Fruit fly (Drosophila melanogaster) whole organism, adult: ENCODE measurements around the gene can.

Experiments
- CG11617 ChIP-seq: fragments of 200-800 bp; sonication (Bioruptor generic); optimal IDR thresholded peaks from 2 replicates; lab custom pipeline; 2017; ENCODE audit warnings: mild to moderate bottlenecking, missing biosample characterization, missing genetic modification reagents, missing genetic modification characterization
- CG12768 ChIP-seq: fragments of 200-800 bp; sonication (Bioruptor generic); optimal IDR thresholded peaks from 2 replicates; lab custom pipeline; 2017; ENCODE audit warnings: missing biosample characterization, missing genetic modification characterization, mild to moderate bottlenecking, moderate library complexity, missing genetic modification reagents
- CG14711 ChIP-seq: fragments of 200-800 bp; sonication (Bioruptor generic); optimal IDR thresholded peaks from 2 replicates; lab custom pipeline; 2018; ENCODE audit warnings: missing biosample characterization, mild to moderate bottlenecking, missing genetic modification characterization, moderate library complexity
- CG1620 ChIP-seq: fragments of 200-800 bp; sonication (Bioruptor generic); optimal IDR thresholded peaks from 2 replicates; lab custom pipeline; 2016; ENCODE audit warnings: missing biosample characterization, missing genetic modification characterization
- CG33017 ChIP-seq: fragments of 200-800 bp; sonication (Bioruptor generic); optimal IDR thresholded peaks from 2 replicates; lab custom pipeline; 2018; ENCODE audit warnings: missing biosample characterization, mild to moderate bottlenecking, missing genetic modification characterization, moderate library complexity
- CG5204 ChIP-seq: fragments of 200-800 bp; sonication (Bioruptor generic); optimal IDR thresholded peaks from 2 replicates; lab custom pipeline; 2016; ENCODE audit warnings: missing biosample characterization, missing genetic modification characterization
- CG7045 ChIP-seq: fragments of 200-800 bp; sonication (Bioruptor generic); optimal IDR thresholded peaks from 2 replicates; lab custom pipeline; 2017; ENCODE audit warnings: missing biosample characterization, mild to moderate bottlenecking, missing genetic modification characterization
- CG7101 ChIP-seq: fragments of 200-800 bp; sonication (Bioruptor generic); optimal IDR thresholded peaks from 2 replicates; lab custom pipeline; 2018; ENCODE audit warnings: missing biosample characterization, mild to moderate bottlenecking, missing genetic modification characterization, moderate library complexity
- Clk ChIP-seq: fragments of 200-800 bp; sonication (Bioruptor generic); optimal IDR thresholded peaks from 2 replicates; lab custom pipeline; 2017; ENCODE audit warnings: missing biosample characterization, missing genetic modification characterization
- Crg-1 ChIP-seq: fragments of 200-800 bp; sonication (Bioruptor generic); optimal IDR thresholded peaks from 2 replicates; lab custom pipeline; 2016; ENCODE audit warnings: missing biosample characterization, missing genetic modification characterization
- Hr96 ChIP-seq: fragments of 200-800 bp; sonication (Bioruptor generic); optimal IDR thresholded peaks from 2 replicates; lab custom pipeline; 2016; ENCODE audit warnings: missing biosample characterization, missing genetic modification characterization
- Mnt ChIP-seq: fragments of 200-800 bp; sonication (Bioruptor generic); optimal IDR thresholded peaks from 2 replicates; lab custom pipeline; 2016; ENCODE audit warnings: missing biosample characterization, mild to moderate bottlenecking, missing genetic modification characterization
- bab1 ChIP-seq: fragments of 200-800 bp; sonication (Bioruptor generic); optimal IDR thresholded peaks from 3 replicates; lab custom pipeline; 2019; ENCODE audit warnings: missing biosample characterization, mild to moderate bottlenecking, missing genetic modification characterization, moderate library complexity
- cic ChIP-seq: fragments of 200-800 bp; sonication (Bioruptor generic); optimal IDR thresholded peaks from 2 replicates; lab custom pipeline; 2017; ENCODE audit warnings: missing biosample characterization, mild to moderate bottlenecking, missing genetic modification characterization, moderate library complexity
- cnc ChIP-seq, 2 experiments: fragments of >200 bp; optimal IDR thresholded peaks; 2 replicates each; lab custom pipeline; 2017
- kay ChIP-seq: fragments of 200-800 bp; sonication (Bioruptor generic); peaks from one replicate; lab custom pipeline; 2016; ENCODE audit warnings: missing biosample characterization, missing genetic modification characterization, borderline replicate concordance
- ovo ChIP-seq: fragments of 200-800 bp; sonication (Bioruptor generic); optimal IDR thresholded peaks from 2 replicates; lab custom pipeline; 2016; ENCODE audit warnings: missing biosample characterization, missing genetic modification characterization
- pad ChIP-seq: fragments of 200-800 bp; sonication (Bioruptor generic); optimal IDR thresholded peaks from 3 replicates; lab custom pipeline; 2017; ENCODE audit warnings: missing biosample characterization, missing genetic modification characterization, mild to moderate bottlenecking, moderate library complexity, missing genetic modification reagents
- tj ChIP-seq: fragments of 200-800 bp; sonication (Bioruptor generic); optimal IDR thresholded peaks from 3 replicates; lab custom pipeline; 2017; ENCODE audit warnings: missing biosample characterization, mild to moderate bottlenecking, missing genetic modification characterization, moderate library complexity
- toe ChIP-seq: fragments of 200-800 bp; sonication (Bioruptor generic); optimal IDR thresholded peaks from 2 replicates; lab custom pipeline; 2016; ENCODE audit warnings: missing biosample characterization, missing genetic modification characterization

Gene can

dm6 chr3L:10272904-10273303, 6.0 kb upstream of the can start, which contains the start of gene Or67d:
Or67d (plus strand) TSS chr3L:10273204.
- TF ChIP-seq toe (GFP tag; lab: Kevin White, UChicago) (no peak), Hr96 (GFP tag; lab: Kevin White, UChicago) (no peak), cnc (optimal IDR thresholded peaks at IDR 0.05; lab: Kevin White, UChicago) (no peak), tj (GFP tag; lab: Kevin White, UChicago) (no peak), CG7045 (GFP tag; lab: Kevin White, UChicago) (no peak), kay (GFP tag; lab: Kevin White, UChicago) (no peak), CG5204 (GFP tag; lab: Kevin White, UChicago) (no peak), pad (GFP tag; lab: Kevin White, UChicago) (no peak), CG1620 (GFP tag; lab: Kevin White, UChicago) (no peak), ovo (GFP tag; lab: Kevin White, UChicago) (no peak), CG14711 (tag; lab: Kevin White, UChicago) (no peak), CG11617 (GFP tag; lab: Kevin White, UChicago) (no peak), bab1 (GFP tag; lab: Kevin White, UChicago) (no peak), Clk (GFP tag; lab: Kevin White, UChicago) (no peak), cic (GFP tag; lab: Kevin White, UChicago) (no peak), CG33017 (tag; lab: Kevin White, UChicago) (no peak), CG12768 (GFP tag; lab: Kevin White, UChicago) (no peak), CG7101 (no peak), Crg-1 (GFP tag; lab: Kevin White, UChicago) (no peak), Mnt (GFP tag; lab: Kevin White, UChicago) (no peak)

DNA sequence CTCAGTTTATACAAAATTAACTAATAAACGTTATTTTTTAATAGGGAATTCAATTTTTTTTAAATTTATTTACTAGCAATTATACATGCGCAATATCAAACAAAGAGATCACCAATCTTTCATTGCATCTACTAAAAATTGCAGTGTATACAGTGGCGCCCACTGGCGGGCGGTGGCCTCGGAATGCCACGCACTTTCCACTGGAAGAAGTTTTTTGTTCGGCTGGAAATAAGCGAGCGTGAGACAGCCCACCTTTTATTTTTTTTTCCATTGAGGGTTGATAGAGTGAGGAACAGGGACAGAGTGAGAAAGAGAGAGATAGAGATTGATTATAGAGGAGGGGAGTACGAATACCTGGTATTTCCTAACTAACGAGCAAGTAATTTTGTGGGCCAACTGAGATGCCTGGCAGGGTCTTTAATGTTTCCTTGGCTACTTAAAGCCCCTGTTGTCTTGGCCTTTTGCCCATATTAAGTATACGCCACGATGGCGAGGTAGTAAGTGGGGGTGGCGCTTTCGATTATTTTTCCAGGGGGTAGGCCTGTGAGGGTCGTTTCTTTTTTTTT, 4.8 kb upstream of the can start:
- TF ChIP-seq CG7045 (GFP tag; lab: Kevin White, UChicago) = no peak
- no peak for TF ChIP-seq CG5204 (GFP tag; lab: Kevin White, UChicago)
- no peak for TF ChIP-seq toe (GFP tag; lab: Kevin White, UChicago)
- no peak for TF ChIP-seq CG11617 (GFP tag; lab: Kevin White, UChicago)
- no peak for TF ChIP-seq cic (GFP tag; lab: Kevin White, UChicago)
- no peak for TF ChIP-seq CG12768 (GFP tag; lab: Kevin White, UChicago)
- TF ChIP-seq Hr96 (GFP tag; lab: Kevin White, UChicago) = no peak
- TF ChIP-seq pad (GFP tag; lab: Kevin White, UChicago) = no peak
- TF ChIP-seq kay (GFP tag; lab: Kevin White, UChicago) = no peak
- TF ChIP-seq Crg-1 (GFP tag; lab: Kevin White, UChicago) = no peak

- no peak for TF ChIP-seq CG33017 (tag; lab: Kevin White, UChicago)
- no peak for TF ChIP-seq cnc (optimal IDR thresholded peaks at IDR 0.05; lab: Kevin White, UChicago)
- TF ChIP-seq Crg-1 (GFP tag; lab: Kevin White, UChicago) = no peak
- no peak for TF ChIP-seq CG11617 (GFP tag; lab: Kevin White, UChicago)
- no peak for TF ChIP-seq toe (GFP tag; lab: Kevin White, UChicago)
- no peak for TF ChIP-seq cic (GFP tag; lab: Kevin White, UChicago)
- no peak for TF ChIP-seq CG14711 (tag; lab: Kevin White, UChicago)
- TF ChIP-seq CG7045 (GFP tag; lab: Kevin White, UChicago) = no peak
- no peak for TF ChIP-seq pad (GFP tag; lab: Kevin White, UChicago)
- no peak for TF ChIP-seq CG5204 (GFP tag; lab: Kevin White, UChicago)
- no peak for TF ChIP-seq ovo (GFP tag; lab: Kevin White, UChicago)
- no peak for TF ChIP-seq CG7101
- no peak for TF ChIP-seq tj (GFP tag; lab: Kevin White, UChicago)
- no peak for TF ChIP-seq Mnt (GFP tag; lab: Kevin White, UChicago)
- TF ChIP-seq kay (GFP tag; lab: Kevin White, UChicago) = no peak
- TF ChIP-seq bab1 (GFP tag; lab: Kevin White, UChicago) = no peak
- TF ChIP-seq CG1620 (GFP tag; lab: Kevin White, UChicago) = no peak
Measured at dm6 chr3L:10267605-10268004, 694 bp upstream of the can start.

DNA sequence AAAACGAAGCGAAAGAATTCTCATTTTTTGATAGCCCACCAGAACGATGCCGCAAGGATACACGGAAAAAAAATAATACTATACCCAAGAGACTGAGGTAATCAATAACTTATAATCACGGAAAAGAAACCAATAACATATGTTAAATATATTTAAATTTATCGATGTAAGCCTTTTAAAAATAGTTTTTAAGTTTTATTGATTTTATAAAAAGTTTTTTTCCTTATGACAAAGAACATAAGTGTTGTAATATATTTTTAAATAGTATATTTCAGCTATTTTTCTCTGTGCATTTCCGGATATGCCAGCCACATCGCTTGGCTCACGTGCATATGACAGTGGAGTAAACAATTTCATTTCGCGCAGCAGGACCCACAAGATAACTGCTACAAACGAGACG, 4.1 kb downstream of the can start:
- TF ChIP-seq CG33017 (tag; lab: Kevin White, UChicago) = no peak
- TF ChIP-seq CG14711 (tag; lab: Kevin White, UChicago) = no peak

dm6 chr3L:10261219-10261618, 5.7 kb downstream of the can start:
- TF ChIP-seq tj (GFP tag; lab: Kevin White, UChicago) = no peak
- no peak for TF ChIP-seq cnc (optimal IDR thresholded peaks at IDR 0.05; lab: Kevin White, UChicago)
- no peak for TF ChIP-seq CG1620 (GFP tag; lab: Kevin White, UChicago)
- no peak for TF ChIP-seq Hr96 (GFP tag; lab: Kevin White, UChicago)
- no peak for TF ChIP-seq CG33017 (tag; lab: Kevin White, UChicago)
- no peak for TF ChIP-seq cic (GFP tag; lab: Kevin White, UChicago)

DNA sequence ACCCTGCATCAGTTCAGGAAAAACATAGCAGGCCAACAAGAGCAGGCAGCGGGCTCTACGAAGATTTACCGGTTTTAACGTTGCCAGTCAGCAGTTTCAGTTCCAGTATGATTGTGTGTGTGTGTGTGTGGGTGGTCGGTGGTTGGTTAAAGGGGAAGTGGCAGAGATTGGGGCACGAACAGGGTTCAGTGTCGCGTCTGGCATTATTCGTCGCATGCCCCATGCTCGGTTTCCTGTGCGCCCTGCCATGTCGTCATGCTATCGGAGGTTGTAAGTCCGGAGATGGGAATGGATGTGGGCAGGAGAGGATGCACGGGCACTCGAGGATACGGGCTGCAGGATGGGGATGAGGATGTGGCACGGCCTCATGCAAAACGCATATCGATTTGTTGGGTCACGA, 8.2 kb downstream of the can start:
- TF ChIP-seq Crg-1 (GFP tag; lab: Kevin White, UChicago) (no peak), CG14711 (tag; lab: Kevin White, UChicago) (no peak), tj (GFP tag; lab: Kevin White, UChicago) (no peak), CG1620 (GFP tag; lab: Kevin White, UChicago) (no peak), CG7101 (no peak), CG12768 (GFP tag; lab: Kevin White, UChicago) (no peak), Clk (GFP tag; lab: Kevin White, UChicago) (no peak)
